Fruit fly (Drosophila melanogaster): ENCODE results near the gene RpLP1.
"Not testable (repeated sequence)": the region's sequence is repeated elsewhere in the genome, so short reads cannot be mapped to it uniquely, and the experiment has no call there.

The RpLP1 gene

dm6 chr2L:452872-453271 lies 33.1 kb downstream of the RpLP1 start, which contains the start of the genes crq and shv:
crq (minus strand) TSS chr2L:453024.
shv (plus strand) TSS chr2L:453108.
- TF ChIP-seq psq (optimal IDR thresholded peaks at IDR 0.05) (no peak), h (optimal IDR thresholded peaks at IDR 0.05) (no peak), Myc (optimal IDR thresholded peaks at IDR 0.05) (no peak), insv (optimal IDR thresholded peaks at IDR 0.05) (no peak), Sin3A (optimal IDR thresholded peaks at IDR 0.05) (no peak), ttk (optimal IDR thresholded peaks at IDR 0.05) (no peak)

dm6 chr2L:455274-455673 lies 35.5 kb downstream of the RpLP1 start, which contains the start of gene CG4133:
CG4133 (plus strand) TSS chr2L:455531.
- not testable (repeated sequence) for TF ChIP-seq Sin3A, Myc, h (optimal IDR thresholded peaks at IDR 0.05)

- TF ChIP-seq Myc (optimal IDR thresholded peaks at IDR 0.05) (no peak), Sin3A (optimal IDR thresholded peaks at IDR 0.05) (no peak), h (optimal IDR thresholded peaks at IDR 0.05) (no peak), ttk (optimal IDR thresholded peaks at IDR 0.05) (no peak), insv (optimal IDR thresholded peaks at IDR 0.05) (no peak), psq (optimal IDR thresholded peaks at IDR 0.05) (no peak)
These were observed 36.0 kb downstream of the RpLP1 start for dm6 chr2L:455738-456137.

- no peak for TF ChIP-seq psq (optimal IDR thresholded peaks at IDR 0.05)
- no peak for TF ChIP-seq ttk (optimal IDR thresholded peaks at IDR 0.05)
- no peak for TF ChIP-seq Myc (optimal IDR thresholded peaks at IDR 0.05)
- TF ChIP-seq h (optimal IDR thresholded peaks at IDR 0.05) = no peak
- TF ChIP-seq Sin3A (optimal IDR thresholded peaks at IDR 0.05) = no peak
- no peak for TF ChIP-seq insv (optimal IDR thresholded peaks at IDR 0.05)
These were observed 47.9 kb downstream of the RpLP1 start for dm6 chr2L:467683-468082.

- TF ChIP-seq h (optimal IDR thresholded peaks at IDR 0.05) (no peak), ttk (optimal IDR thresholded peaks at IDR 0.05) (no peak), psq (optimal IDR thresholded peaks at IDR 0.05) (no peak), Myc (optimal IDR thresholded peaks at IDR 0.05) (no peak), Sin3A (optimal IDR thresholded peaks at IDR 0.05) (no peak), insv (optimal IDR thresholded peaks at IDR 0.05) (no peak)
These were observed 49.1 kb downstream of the RpLP1 start for dm6 chr2L:468745-469358.

DNA sequence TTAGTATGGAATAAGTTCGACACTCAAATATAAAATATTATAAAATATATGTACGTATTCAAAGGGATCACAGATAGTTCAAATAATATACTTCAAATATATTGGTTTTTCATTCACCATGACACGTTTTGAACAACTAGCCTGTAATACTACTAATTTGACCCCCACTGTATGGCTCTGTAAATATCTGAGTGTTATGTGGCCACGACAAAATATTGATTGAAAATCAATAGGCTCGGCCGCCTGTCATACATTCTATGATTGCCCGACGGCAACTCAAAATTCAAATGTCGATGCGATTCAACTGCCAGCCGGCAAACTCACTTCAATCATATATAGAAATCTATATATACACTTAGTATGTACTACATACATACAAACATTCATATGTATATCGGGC lies 50.2 kb downstream of the RpLP1 start:
- TF ChIP-seq h (optimal IDR thresholded peaks at IDR 0.05) = no peak
- TF ChIP-seq Sin3A (optimal IDR thresholded peaks at IDR 0.05) = no peak
- TF ChIP-seq insv (optimal IDR thresholded peaks at IDR 0.05) = no peak
- TF ChIP-seq Myc (optimal IDR thresholded peaks at IDR 0.05) = no peak
- TF ChIP-seq psq (optimal IDR thresholded peaks at IDR 0.05) = no peak
- TF ChIP-seq ttk (optimal IDR thresholded peaks at IDR 0.05) = no peak

Measured in Kc167 (cell line).